Fruit fly (Drosophila melanogaster) whole organism, embryonic: Measurements from ENCODE around the gene CG14618.
A peak's percentile ranks its signal among the peaks of the same experiment; 100 is the strongest.

Experiments
- ATbp ChIP-seq: fragments of 200-800 bp; sonication (Bioruptor generic); optimal IDR thresholded peaks from 2 replicates; lab custom pipeline; 2017; ENCODE audit warnings: missing biosample characterization, mild to moderate bottlenecking, missing genetic modification characterization, missing genetic modification reagents
- Bdp1 ChIP-seq: fragments of 200-800 bp; sonication (Bioruptor generic); optimal IDR thresholded peaks from 3 replicates; lab custom pipeline; 2016; ENCODE audit warnings: missing biosample characterization, missing genetic modification characterization
- Bteb2 ChIP-seq: fragments of 200-800 bp; sonication (Bioruptor generic); optimal IDR thresholded peaks from 2 replicates; lab custom pipeline; 2016; ENCODE audit warnings: missing biosample characterization, missing genetic modification characterization
- CG12219 ChIP-seq: fragments of 200-800 bp; sonication (Bioruptor generic); optimal IDR thresholded peaks from 3 replicates; lab custom pipeline; 2018; ENCODE audit warnings: missing biosample characterization, mild to moderate bottlenecking, missing genetic modification characterization
- CG12236 ChIP-seq: fragments of 200-800 bp; sonication (Bioruptor generic); optimal IDR thresholded peaks from 2 replicates; lab custom pipeline; 2016; ENCODE audit warnings: missing biosample characterization, missing genetic modification characterization
- CG14014 ChIP-seq: fragments of 200-800 bp; sonication (Bioruptor generic); IDR thresholded peaks from 2 replicates; pipeline ENCODE4 v1.3.6; 2022; ENCODE audit warnings: missing biosample characterization, missing genetic modification characterization
- CG14860 ChIP-seq: fragments of 200-800 bp; sonication (Bioruptor generic); IDR thresholded peaks from 3 replicates; pipeline ENCODE4 v1.3.6; 2022; ENCODE audit warnings: missing biosample characterization, missing genetic modification characterization; ENCODE audit not compliant: partially characterized antibody
- CG17385 ChIP-seq: fragments of 200-800 bp; sonication (Bioruptor generic); optimal IDR thresholded peaks from 3 replicates; lab custom pipeline; 2018; ENCODE audit warnings: missing biosample characterization, mild to moderate bottlenecking, missing genetic modification characterization
- CG1832 ChIP-seq: fragments of 200-800 bp; sonication (Bioruptor generic); optimal IDR thresholded peaks from 2 replicates; lab custom pipeline; 2017; ENCODE audit warnings: missing biosample characterization, mild to moderate bottlenecking, missing genetic modification characterization, inconsistent platforms
- CG18764 ChIP-seq: fragments of 200-800 bp; sonication (Bioruptor generic); optimal IDR thresholded peaks from 3 replicates; lab custom pipeline; 2016; ENCODE audit warnings: missing biosample characterization, missing genetic modification characterization
- CG2116 ChIP-seq: fragments of 200-800 bp; sonication (Bioruptor generic); optimal IDR thresholded peaks from 3 replicates; lab custom pipeline; 2018; ENCODE audit warnings: missing biosample characterization, mild to moderate bottlenecking, missing genetic modification characterization
- CG2889 ChIP-seq: fragments of 200-800 bp; sonication (Bioruptor generic); IDR thresholded peaks from 3 replicates; pipeline ENCODE4 v1.3.6; 2022; ENCODE audit warnings: missing biosample characterization, missing genetic modification characterization
- CG30431 ChIP-seq: fragments of 200-800 bp; sonication (Bioruptor generic); optimal IDR thresholded peaks from 2 replicates; lab custom pipeline; 2017; ENCODE audit warnings: missing biosample characterization, missing genetic modification characterization
- CG31441 ChIP-seq: fragments of 200-800 bp; sonication (Bioruptor generic); IDR thresholded peaks from 2 replicates; pipeline ENCODE4 v1.3.6; 2022; ENCODE audit warnings: missing biosample characterization, missing genetic modification characterization
- CG42726 ChIP-seq: fragments of 200-800 bp; sonication (Bioruptor generic); IDR thresholded peaks from 2 replicates; pipeline ENCODE4 v1.3.6; 2022; ENCODE audit warnings: missing biosample characterization, missing genetic modification characterization; ENCODE audit not compliant: partially characterized antibody
- CG4404 ChIP-seq: fragments of 200-800 bp; sonication (Bioruptor generic); IDR thresholded peaks from 2 replicates; pipeline ENCODE4 v1.3.6; 2022; ENCODE audit warnings: missing biosample characterization, missing genetic modification characterization
- CG6683 ChIP-seq: fragments of 200-800 bp; sonication (Bioruptor generic); optimal IDR thresholded peaks from 2 replicates; lab custom pipeline; 2017; ENCODE audit warnings: missing biosample characterization, mild to moderate bottlenecking, missing genetic modification characterization, missing genetic modification reagents
- CG7556 ChIP-seq: fragments of 200-800 bp; sonication (Bioruptor generic); optimal IDR thresholded peaks from 2 replicates; lab custom pipeline; 2017; ENCODE audit warnings: missing biosample characterization, mild to moderate bottlenecking, missing genetic modification characterization
- CG7745 ChIP-seq: fragments of 200-800 bp; sonication (Bioruptor generic); optimal IDR thresholded peaks from 2 replicates; lab custom pipeline; 2018; ENCODE audit warnings: missing biosample characterization, mild to moderate bottlenecking, missing genetic modification characterization, moderate library complexity
- CG9817 ChIP-seq: fragments of 200-800 bp; sonication (Bioruptor generic); optimal IDR thresholded peaks from 2 replicates; lab custom pipeline; 2018; ENCODE audit warnings: missing biosample characterization, mild to moderate bottlenecking, missing genetic modification characterization, moderate library complexity
- D19A ChIP-seq: fragments of 200-800 bp; optimal IDR thresholded peaks from 3 replicates; lab custom pipeline; 2019; ENCODE audit warnings: missing biosample characterization, mild to moderate bottlenecking, missing genetic modification characterization, moderate library complexity
- Drgx ChIP-seq: fragments of 200-800 bp; sonication (Bioruptor generic); IDR thresholded peaks from 2 replicates; pipeline ENCODE4 v1.3.6; 2022; ENCODE audit warnings: missing biosample characterization, missing genetic modification characterization
- HLH4C ChIP-seq: fragments of 200-800 bp; sonication (Bioruptor generic); IDR thresholded peaks from 3 replicates; pipeline ENCODE4 v1.3.6; 2022; ENCODE audit warnings: missing biosample characterization, missing genetic modification characterization; ENCODE audit not compliant: partially characterized antibody
- HmgD ChIP-seq: fragments of 200-800 bp; sonication (Bioruptor generic); optimal IDR thresholded peaks from 3 replicates; lab custom pipeline; 2016; ENCODE audit warnings: missing biosample characterization, missing genetic modification characterization
- Hsf ChIP-seq: fragments of 200-800 bp; sonication (Bioruptor generic); optimal IDR thresholded peaks from 3 replicates; lab custom pipeline; 2016; ENCODE audit warnings: missing biosample characterization, missing genetic modification characterization
- Mes4 ChIP-seq: fragments of 200-800 bp; sonication (Bioruptor generic); optimal IDR thresholded peaks from 2 replicates; lab custom pipeline; 2016; ENCODE audit warnings: missing biosample characterization, missing genetic modification characterization
- Mrtf ChIP-seq: fragments of 200-800 bp; sonication (Bioruptor generic); IDR thresholded peaks from 3 replicates; pipeline ENCODE4 v1.3.6; 2022; ENCODE audit warnings: missing biosample characterization, missing genetic modification characterization
- NFAT ChIP-seq: fragments of 200-800 bp; sonication (Bioruptor generic); IDR thresholded peaks from 2 replicates; pipeline ENCODE4 v1.3.6; 2022; ENCODE audit warnings: missing biosample characterization, missing genetic modification characterization
- Rx ChIP-seq: fragments of 200-800 bp; sonication (Bioruptor generic); IDR thresholded peaks from 2 replicates; pipeline ENCODE4 v1.3.6; 2022; ENCODE audit warnings: missing biosample characterization, missing genetic modification characterization
- Xbp1 ChIP-seq: fragments of 200-800 bp; sonication (Bioruptor generic); optimal IDR thresholded peaks from 3 replicates; lab custom pipeline; 2016; ENCODE audit warnings: missing biosample characterization, mild to moderate bottlenecking, missing genetic modification characterization
- aop ChIP-seq: fragments of 200-800 bp; sonication (Bioruptor generic); IDR thresholded peaks from 2 replicates; pipeline ENCODE4 v1.3.6; 2022; ENCODE audit warnings: missing biosample characterization, missing genetic modification characterization
- ato ChIP-seq: fragments of 200-800 bp; sonication (Bioruptor generic); IDR thresholded peaks from 2 replicates; pipeline ENCODE4 v1.3.6; 2022; ENCODE audit warnings: missing biosample characterization, missing genetic modification characterization; ENCODE audit not compliant: partially characterized antibody
- chif ChIP-seq, 2 experiments: fragments of 200-800 bp; sonication (Bioruptor generic); optimal IDR thresholded peaks; 3 replicates each; lab custom pipeline; 2016; ENCODE audit warnings: missing biosample characterization in 2 of 2, missing genetic modification characterization in 2 of 2
- ci ChIP-seq: fragments of 200-800 bp; sonication (Bioruptor generic); IDR thresholded peaks from 3 replicates; pipeline ENCODE4 v1.3.6; 2022; ENCODE audit warnings: missing biosample characterization, missing genetic modification characterization
- insv ChIP-seq, 2 experiments: fragments of 200-800 bp; sonication (Bioruptor generic); optimal IDR thresholded peaks; 3 replicates each; lab custom pipeline; 2016 to 2018; ENCODE audit warnings: missing biosample characterization in 2 of 2, missing genetic modification characterization in 2 of 2
- lbe ChIP-seq: fragments of 200-800 bp; sonication (Bioruptor generic); optimal IDR thresholded peaks from 2 replicates; lab custom pipeline; 2016; ENCODE audit warnings: missing biosample characterization, mild to moderate bottlenecking, missing genetic modification characterization
- lilli ChIP-seq: fragments of 200-800 bp; sonication (Bioruptor generic); optimal IDR thresholded peaks from 3 replicates; lab custom pipeline; 2016; ENCODE audit warnings: missing biosample characterization, missing genetic modification characterization
- lmd ChIP-seq: fragments of 200-800 bp; sonication (Bioruptor generic); IDR thresholded peaks from 2 replicates; pipeline ENCODE4 v1.3.6; 2022; ENCODE audit warnings: missing biosample characterization, missing genetic modification characterization
- luna ChIP-seq: fragments of 200-800 bp; sonication (Bioruptor generic); optimal IDR thresholded peaks from 2 replicates; lab custom pipeline; 2016; ENCODE audit warnings: missing biosample characterization, missing genetic modification characterization
- mld ChIP-seq: fragments of 200-800 bp; sonication (Bioruptor generic); IDR thresholded peaks from 3 replicates; pipeline ENCODE4 v1.3.6; 2022; ENCODE audit warnings: missing biosample characterization, missing genetic modification characterization; ENCODE audit not compliant: partially characterized antibody
- pan ChIP-seq, 4 experiments: fragments of >200 bp in 3 of 4; fragments of 200-800 bp in 1 of 4; sonication (Bioruptor generic) in 1 of 4; optimal IDR thresholded peaks in 3 of 4; IDR thresholded peaks in 1 of 4; 2 replicates each; pipeline versions ENCODE4 v1.3.6 to Lab custom; 2017 to 2022; ENCODE audit warnings: missing biosample characterization in 2 of 4, missing genetic modification characterization in 2 of 4, mixed read lengths in 1 of 4
- rib ChIP-seq: fragments of 200-800 bp; sonication (Bioruptor generic); IDR thresholded peaks from 2 replicates; pipeline ENCODE4 v1.3.6; 2022; ENCODE audit warnings: missing biosample characterization, missing genetic modification characterization
- sd ChIP-seq: fragments of 200-800 bp; sonication (Bioruptor generic); optimal IDR thresholded peaks from 3 replicates; lab custom pipeline; 2018; ENCODE audit warnings: missing biosample characterization, mild to moderate bottlenecking, missing genetic modification characterization, moderate library complexity
- tap ChIP-seq: fragments of 200-800 bp; optimal IDR thresholded peaks from 3 replicates; lab custom pipeline; 2019; ENCODE audit warnings: missing biosample characterization, mild to moderate bottlenecking, missing genetic modification characterization, moderate library complexity
- trem ChIP-seq: fragments of 200-800 bp; optimal IDR thresholded peaks from 3 replicates; lab custom pipeline; 2019; ENCODE audit warnings: missing biosample characterization, mild to moderate bottlenecking, missing genetic modification characterization, moderate library complexity
- tup ChIP-seq: fragments of 200-800 bp; sonication (Bioruptor generic); optimal IDR thresholded peaks from 2 replicates; lab custom pipeline; 2016; ENCODE audit warnings: missing biosample characterization, mild to moderate bottlenecking, missing genetic modification characterization, moderate library complexity
- unc-4 ChIP-seq: fragments of 200-800 bp; sonication (Bioruptor generic); IDR thresholded peaks from 2 replicates; pipeline ENCODE4 v1.3.6; 2022; ENCODE audit warnings: missing biosample characterization, missing genetic modification characterization; ENCODE audit not compliant: partially characterized antibody
- wor ChIP-seq: fragments of 200-800 bp; sonication (Bioruptor generic); IDR thresholded peaks from 2 replicates; pipeline ENCODE4 v1.3.6; 2022; ENCODE audit warnings: missing biosample characterization, missing genetic modification characterization
- zfh1 ChIP-seq: fragments of 200-800 bp; sonication (Bioruptor generic); IDR thresholded peaks from 3 replicates; pipeline ENCODE4 v1.3.6; 2022; ENCODE audit warnings: missing biosample characterization, missing genetic modification characterization

Gene CG14618

dm6 chrX:22491028-22491769 is 17.7 kb downstream of the CG14618 start (continued):
- TF ChIP-seq luna (GFP tag; lab: Kevin White, UChicago) (no peak), lmd (GFP tag; lab: Robert Waterston, UW) (peak; percentile 50; the same call in 1 of the 2 replicates), Mrtf (GFP tag; lab: Robert Waterston, UW) (0 out of 3 replicates have a peak, but pooled peaks have one; percentile 29), HLH4C (GFP tag; lab: Robert Waterston, UW) (no peak), CG17385 (GFP tag; lab: Kevin White, UChicago) (peak; percentile 71), ci (GFP tag; lab: Robert Waterston, UW) (peak; percentile 49; the same call in 2 of the 3 replicates), CG1832 (GFP tag; lab: Kevin White, UChicago) (no peak), CG4404 (GFP tag; lab: Robert Waterston, UW) (no peak), lilli (GFP tag; lab: Kevin White, UChicago) (peak; percentile 12), tup (GFP tag; lab: Kevin White, UChicago) (no peak), CG18764 (GFP tag; lab: Kevin White, UChicago) (peak; percentile 11), CG9817 (peak; percentile 51), trem (tag; lab: Kevin White, UChicago) (no peak), aop (GFP tag; lab: Robert Waterston, UW) (no peak), D19A (tag; lab: Kevin White, UChicago) (peak; percentile 62), ato (GFP tag; lab: Robert Waterston, UW) (no peak), CG6683 (GFP tag; lab: Kevin White, UChicago) (peak; percentile 23), NFAT (GFP tag; lab: Robert Waterston, UW) (no peak), Rx (GFP tag; lab: Robert Waterston, UW) (no peak), tap (tag; lab: Kevin White, UChicago) (peak; percentile 22), pan (optimal IDR thresholded peaks at IDR 0.05; lab: Kevin White, UChicago) (no peak), pan (GFP tag; optimal IDR thresholded peaks at IDR 0.05 in 1 of 2, IDR thresholded peaks at IDR 0.05 in 1 of 2) (no peak), lbe (GFP tag; lab: Kevin White, UChicago) (no peak), Mes4 (no peak), CG14014 (GFP tag; lab: Robert Waterston, UW) (no peak), Drgx (GFP tag; lab: Robert Waterston, UW) (no peak), CG2116 (GFP tag; lab: Kevin White, UChicago) (peak; percentile 30), CG7556 (GFP tag; lab: Kevin White, UChicago) (peak; percentile 89), Xbp1 (GFP tag; lab: Kevin White, UChicago) (peak; percentile 55), sd (tag; lab: Kevin White, UChicago) (no peak), CG42726 (GFP tag; lab: Robert Waterston, UW) (no peak), CG12219 (GFP tag; lab: Kevin White, UChicago) (no peak), CG30431 (peak; percentile 18), unc-4 (GFP tag; lab: Robert Waterston, UW) (no peak), HmgD (GFP tag; lab: Kevin White, UChicago) (no peak), zfh1 (GFP tag; lab: Robert Waterston, UW) (no peak), chif (GFP tag; optimal IDR thresholded peaks at IDR 0.05; lab: Kevin White, UChicago) (no peak), CG14860 (no peak), CG7745 (tag; lab: Kevin White, UChicago) (no peak), Bdp1 (GFP tag; lab: Kevin White, UChicago) (no peak), rib (GFP tag; lab: Robert Waterston, UW) (no peak), Bteb2 (no peak), CG2889 (GFP tag; lab: Robert Waterston, UW) (no peak), mld (GFP tag; lab: Robert Waterston, UW) (no peak), wor (GFP tag; lab: Robert Waterston, UW) (no peak), CG31441 (no peak; the same call in 1 of the 2 replicates), CG12236 (no peak), ATbp (GFP tag; lab: Kevin White, UChicago) (no peak), insv (GFP tag; optimal IDR thresholded peaks at IDR 0.05; lab: Kevin White, UChicago) (no peak), Hsf (peak; percentile 18)
